Worm (Caenorhabditis elegans) whole organism, late embryonic: Measurements from ENCODE around the gene nhr-108.

Experiments used
- elt-2 ChIP-seq: sonication (generic microtip); optimal IDR thresholded peaks from 2 replicates; lab custom pipeline; 2016; ENCODE audit warnings: missing genetic modification reagents, missing genetic modification characterization, missing compliant biosample characterization
- nhr-11 ChIP-seq: fragments of 150-350 bp; optimal IDR thresholded peaks from 2 replicates; lab custom pipeline; 2014; ENCODE audit warnings: missing biosample characterization, missing genetic modification characterization
- npax-4 ChIP-seq: sonication (generic microtip); optimal IDR thresholded peaks from 2 replicates; lab custom pipeline; 2016; ENCODE audit warnings: missing genetic modification characterization, missing compliant biosample characterization
- pag-3 ChIP-seq: sonication (generic microtip); optimal IDR thresholded peaks from 2 replicates; lab custom pipeline; 2016; ENCODE audit warnings: missing compliant biosample characterization, missing genetic modification characterization, borderline replicate concordance
- unc-86 ChIP-seq: sonication (generic microtip); optimal IDR thresholded peaks from 2 replicates; lab custom pipeline; 2016; ENCODE audit warnings: missing genetic modification characterization, missing compliant biosample characterization
- zip-5 ChIP-seq: sonication (generic microtip); optimal IDR thresholded peaks from 2 replicates; lab custom pipeline; 2016; ENCODE audit warnings: missing genetic modification characterization, missing compliant biosample characterization

DNA sequence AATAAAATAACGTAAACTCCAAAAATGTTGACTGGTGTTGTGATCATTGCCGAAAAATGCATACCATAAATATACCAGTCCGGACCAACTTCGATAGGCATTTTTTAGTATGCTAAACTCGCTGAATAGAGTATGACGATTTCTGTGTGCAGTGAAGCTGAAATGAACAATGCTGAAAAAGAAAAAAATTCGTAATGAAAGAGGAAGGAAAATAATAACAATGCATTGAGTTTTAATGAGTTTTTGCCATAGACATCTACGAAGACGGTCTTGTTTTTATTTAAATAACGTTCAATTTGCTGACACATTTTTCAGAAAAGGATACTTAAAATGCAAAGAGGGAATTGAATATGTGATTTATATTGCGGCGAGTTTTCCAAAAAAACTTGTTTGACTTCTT is 43.3 kb upstream of the nhr-108 start, which contains the start of gene sri-1:
- no peak for TF ChIP-seq elt-2 (tag; lab: Kevin White, UChicago)
- no peak for TF ChIP-seq unc-86 (tag; lab: Kevin White, UChicago)
- no peak for TF ChIP-seq zip-5 (tag; lab: Kevin White, UChicago)
- TF ChIP-seq nhr-11 (tag; lab: Kevin White, UChicago), result no peak
- no peak for TF ChIP-seq npax-4
- no peak for TF ChIP-seq pag-3 (tag; lab: Kevin White, UChicago)
